Worm (Caenorhabditis elegans): ENCODE results near the gene ZK721.3.

ZK721.3 gene

ce11 chrX:8819815-8820415 is 35.6 kb downstream of the ZK721.3 start:
- TF ChIP-seq tbx-11 (GFP tag; IDR thresholded peaks at IDR 0.05): no peak
- TF ChIP-seq tbx-37 (GFP tag; conservative IDR thresholded peaks at IDR 0.05): no peak
- no peak for TF ChIP-seq ama-1 (optimal IDR thresholded peaks at IDR 0.05)
- TF ChIP-seq F13C5.2 (tag; optimal IDR thresholded peaks at IDR 0.05): no peak
- TF ChIP-seq hmg-4 (GFP tag; optimal IDR thresholded peaks at IDR 0.05): no peak
- no peak for TF ChIP-seq pes-1 (GFP tag; IDR thresholded peaks at IDR 0.05)
- no peak for TF ChIP-seq flt-1 (GFP tag; IDR thresholded peaks at IDR 0.05)
- TF ChIP-seq aly-1 (tag; optimal IDR thresholded peaks at IDR 0.05): no peak
- no peak for TF ChIP-seq hnd-1 (tag; optimal IDR thresholded peaks at IDR 0.05)
- TF ChIP-seq ets-7 (tag; optimal IDR thresholded peaks at IDR 0.05): no peak
- no peak for TF ChIP-seq hmbx-1 (tag; optimal IDR thresholded peaks at IDR 0.05)
- TF ChIP-seq scrt-1 (GFP tag; IDR thresholded peaks at IDR 0.05): no peak
- no peak for TF ChIP-seq ceh-36 (tag; optimal IDR thresholded peaks at IDR 0.05)
- no peak for TF ChIP-seq tra-4 (tag; optimal IDR thresholded peaks at IDR 0.05)
- no peak for TF ChIP-seq sea-1 (GFP tag; conservative IDR thresholded peaks at IDR 0.05)
- TF ChIP-seq B0310.2 (tag; optimal IDR thresholded peaks at IDR 0.05): no peak
- TF ChIP-seq ceh-13 (GFP tag; optimal IDR thresholded peaks at IDR 0.05): no peak

ce11 chrX:8820643-8821042 is 36.3 kb downstream of the ZK721.3 start:
- no peak for TF ChIP-seq pes-1 (GFP tag; IDR thresholded peaks at IDR 0.05)
- no peak for TF ChIP-seq aly-1 (tag; optimal IDR thresholded peaks at IDR 0.05)
- no peak for TF ChIP-seq tbx-37 (GFP tag; conservative IDR thresholded peaks at IDR 0.05)
- no peak for TF ChIP-seq F13C5.2 (tag; optimal IDR thresholded peaks at IDR 0.05)
- no peak for TF ChIP-seq scrt-1 (GFP tag; IDR thresholded peaks at IDR 0.05)
- no peak for TF ChIP-seq ets-7 (tag; optimal IDR thresholded peaks at IDR 0.05)
- TF ChIP-seq tbx-11 (GFP tag; IDR thresholded peaks at IDR 0.05): no peak
- TF ChIP-seq hmbx-1 (tag; optimal IDR thresholded peaks at IDR 0.05): no peak
- no peak for TF ChIP-seq ceh-13 (GFP tag; optimal IDR thresholded peaks at IDR 0.05)
- no peak for TF ChIP-seq ceh-36 (tag; optimal IDR thresholded peaks at IDR 0.05)
- no peak for TF ChIP-seq flt-1 (GFP tag; IDR thresholded peaks at IDR 0.05)
- no peak for TF ChIP-seq sea-1 (GFP tag; conservative IDR thresholded peaks at IDR 0.05)
- TF ChIP-seq tra-4 (tag; optimal IDR thresholded peaks at IDR 0.05): no peak
- no peak for TF ChIP-seq B0310.2 (tag; optimal IDR thresholded peaks at IDR 0.05)
- no peak for TF ChIP-seq hmg-4 (GFP tag; optimal IDR thresholded peaks at IDR 0.05)
- TF ChIP-seq hnd-1 (tag; optimal IDR thresholded peaks at IDR 0.05): no peak
- TF ChIP-seq ama-1 (optimal IDR thresholded peaks at IDR 0.05): no peak

- TF ChIP-seq hmbx-1 (tag; optimal IDR thresholded peaks at IDR 0.05) (no peak), B0310.2 (tag; optimal IDR thresholded peaks at IDR 0.05) (no peak), aly-1 (tag; optimal IDR thresholded peaks at IDR 0.05) (no peak), ets-7 (tag; optimal IDR thresholded peaks at IDR 0.05) (no peak), sea-1 (GFP tag; conservative IDR thresholded peaks at IDR 0.05) (no peak), ama-1 (optimal IDR thresholded peaks at IDR 0.05) (no peak), tbx-37 (GFP tag; conservative IDR thresholded peaks at IDR 0.05) (no peak), hmg-4 (GFP tag; optimal IDR thresholded peaks at IDR 0.05) (no peak), ceh-36 (tag; optimal IDR thresholded peaks at IDR 0.05) (no peak), hnd-1 (tag; optimal IDR thresholded peaks at IDR 0.05) (no peak), tra-4 (tag; optimal IDR thresholded peaks at IDR 0.05) (no peak), scrt-1 (GFP tag; IDR thresholded peaks at IDR 0.05) (no peak), tbx-11 (GFP tag; IDR thresholded peaks at IDR 0.05) (no peak), F13C5.2 (tag; optimal IDR thresholded peaks at IDR 0.05) (no peak)
Measured at ce11 chrX:8824437-8824836, 40.1 kb downstream of the ZK721.3 start, which contains the start of gene ifd-1. ifd-1 (minus strand) TSS chrX:8824448.

ce11 chrX:8828365-8828764 is 44.0 kb downstream of the ZK721.3 start, which contains the start of gene rcs-1:
rcs-1 (minus strand) TSS chrX:8828540.
- TF ChIP-seq flt-1 (GFP tag; IDR thresholded peaks at IDR 0.05) (no peak), F13C5.2 (tag; optimal IDR thresholded peaks at IDR 0.05) (no peak), ama-1 (optimal IDR thresholded peaks at IDR 0.05) (no peak), ets-7 (tag; optimal IDR thresholded peaks at IDR 0.05) (no peak), tbx-11 (GFP tag; IDR thresholded peaks at IDR 0.05) (no peak), tra-4 (tag; optimal IDR thresholded peaks at IDR 0.05) (no peak), pes-1 (GFP tag; IDR thresholded peaks at IDR 0.05) (no peak), sea-1 (GFP tag; conservative IDR thresholded peaks at IDR 0.05) (no peak), B0310.2 (tag; optimal IDR thresholded peaks at IDR 0.05) (no peak), aly-1 (tag; optimal IDR thresholded peaks at IDR 0.05) (no peak), tbx-37 (GFP tag; conservative IDR thresholded peaks at IDR 0.05) (no peak), scrt-1 (GFP tag; IDR thresholded peaks at IDR 0.05) (no peak), hmg-4 (GFP tag; optimal IDR thresholded peaks at IDR 0.05) (no peak), hnd-1 (tag; optimal IDR thresholded peaks at IDR 0.05) (no peak), hmbx-1 (tag; optimal IDR thresholded peaks at IDR 0.05) (no peak), ceh-13 (GFP tag; optimal IDR thresholded peaks at IDR 0.05) (no peak), ceh-36 (tag; optimal IDR thresholded peaks at IDR 0.05) (no peak)

ce11 chrX:8831162-8831561 is 46.8 kb downstream of the ZK721.3 start, which contains the start of gene C28G1.6:
C28G1.6 (minus strand) TSS chrX:8831262.
- TF ChIP-seq tbx-37 (GFP tag; conservative IDR thresholded peaks at IDR 0.05): no peak
- no peak for TF ChIP-seq ceh-13 (GFP tag; optimal IDR thresholded peaks at IDR 0.05)
- TF ChIP-seq tbx-11 (GFP tag; IDR thresholded peaks at IDR 0.05): no peak
- TF ChIP-seq flt-1 (GFP tag; IDR thresholded peaks at IDR 0.05): no peak
- TF ChIP-seq ama-1 (optimal IDR thresholded peaks at IDR 0.05): no peak
- TF ChIP-seq hmg-4 (GFP tag; optimal IDR thresholded peaks at IDR 0.05): no peak
- no peak for TF ChIP-seq scrt-1 (GFP tag; IDR thresholded peaks at IDR 0.05)
- TF ChIP-seq hmbx-1 (tag; optimal IDR thresholded peaks at IDR 0.05): no peak
- no peak for TF ChIP-seq sea-1 (GFP tag; conservative IDR thresholded peaks at IDR 0.05)
- TF ChIP-seq hnd-1 (tag; optimal IDR thresholded peaks at IDR 0.05): no peak
- no peak for TF ChIP-seq tra-4 (tag; optimal IDR thresholded peaks at IDR 0.05)

ce11 chrX:8835405-8835804 is 51.1 kb downstream of the ZK721.3 start, which contains the start of gene sec-15:
sec-15 (minus strand) TSS chrX:8835715.
- TF ChIP-seq scrt-1 (GFP tag; IDR thresholded peaks at IDR 0.05) (no peak), hmg-4 (GFP tag; optimal IDR thresholded peaks at IDR 0.05) (no peak), pes-1 (GFP tag; IDR thresholded peaks at IDR 0.05) (no peak), tbx-37 (GFP tag; conservative IDR thresholded peaks at IDR 0.05) (no peak), flt-1 (GFP tag; IDR thresholded peaks at IDR 0.05) (no peak), tbx-11 (GFP tag; IDR thresholded peaks at IDR 0.05) (no peak)

- TF ChIP-seq scrt-1 (GFP tag; IDR thresholded peaks at IDR 0.05) (peak; percentile 99), tbx-11 (GFP tag; IDR thresholded peaks at IDR 0.05) (peak; percentile 95), ama-1 (optimal IDR thresholded peaks at IDR 0.05) (no peak), tbx-37 (GFP tag; conservative IDR thresholded peaks at IDR 0.05) (peak; percentile 99), hmg-4 (GFP tag; optimal IDR thresholded peaks at IDR 0.05) (peak; percentile 99), ets-7 (tag; optimal IDR thresholded peaks at IDR 0.05) (peak; percentile 89), hnd-1 (tag; optimal IDR thresholded peaks at IDR 0.05) (peak; percentile 94), F13C5.2 (tag; optimal IDR thresholded peaks at IDR 0.05) (peak; percentile 98), ceh-13 (GFP tag; optimal IDR thresholded peaks at IDR 0.05) (peak; percentile 96), pes-1 (GFP tag; IDR thresholded peaks at IDR 0.05) (peak; percentile 97), flt-1 (GFP tag; IDR thresholded peaks at IDR 0.05) (peak; percentile 98), aly-1 (tag; optimal IDR thresholded peaks at IDR 0.05) (peak; percentile 93), ceh-36 (tag; optimal IDR thresholded peaks at IDR 0.05) (peak; percentile 96), tra-4 (tag; optimal IDR thresholded peaks at IDR 0.05) (peak; percentile 95), sea-1 (GFP tag; conservative IDR thresholded peaks at IDR 0.05) (peak; percentile 98), B0310.2 (tag; optimal IDR thresholded peaks at IDR 0.05) (peak; percentile 96), hmbx-1 (tag; optimal IDR thresholded peaks at IDR 0.05) (peak; percentile 86)
Measured at ce11 chrX:8835887-8836348, 51.6 kb downstream of the ZK721.3 start, which contains the start of gene C28G1.2. C28G1.2 (plus strand) TSS chrX:8836016.
